Worm (Caenorhabditis elegans): ENCODE measurements around the gene Y42A5A.1.

DNA sequence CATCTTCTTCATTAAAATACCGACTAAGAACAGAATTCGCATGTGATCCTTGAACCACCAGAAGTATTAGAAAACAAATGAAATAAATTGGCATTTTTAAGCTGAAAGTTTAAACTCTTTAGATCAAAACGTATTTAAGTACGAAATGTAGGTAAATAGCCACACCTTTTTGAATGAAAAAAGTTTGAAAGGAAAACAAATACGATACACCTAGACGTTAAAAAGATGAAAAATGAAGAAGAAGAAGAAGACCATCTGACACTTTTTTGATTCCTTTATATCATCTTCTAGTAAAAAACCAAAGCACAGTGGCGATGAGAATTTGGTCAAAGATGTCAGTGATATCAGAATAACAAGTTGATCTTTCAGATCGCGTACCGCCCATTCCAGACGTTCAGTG is 8.1 kb downstream of the Y42A5A.1 start, which contains the start of gene Y42A5A.3:
- TF ChIP-seq him-1 (tag; optimal IDR thresholded peaks at IDR 0.05) (no peak), B0019.2 (GFP tag; conservative IDR thresholded peaks at IDR 0.05) (no peak), ceh-79 (tag; optimal IDR thresholded peaks at IDR 0.05) (no peak), F39B2.1 (GFP tag; IDR thresholded peaks at IDR 0.05) (no peak), snpc-4 (GFP tag; optimal IDR thresholded peaks at IDR 0.05) (no peak), snpc-4 (tag; optimal IDR thresholded peaks at IDR 0.05) (no peak)

Measured in whole organism, young adult.